Fruit fly (Drosophila melanogaster) whole organism, embryonic: ENCODE data around the gene Eno.
A peak's percentile ranks its signal among the peaks of the same experiment; 100 is the strongest.

Experiments
- Aef1 ChIP-seq: fragments of 200-800 bp; sonication (Bioruptor generic); IDR thresholded peaks from 3 replicates; pipeline ENCODE4 v1.3.6; 2022; ENCODE audit warnings: missing biosample characterization, missing genetic modification characterization
- Bdp1 ChIP-seq: fragments of 200-800 bp; sonication (Bioruptor generic); optimal IDR thresholded peaks from 3 replicates; lab custom pipeline; 2016; ENCODE audit warnings: missing biosample characterization, missing genetic modification characterization
- C15 ChIP-seq: fragments of 200-800 bp; sonication (Bioruptor generic); IDR thresholded peaks from 3 replicates; pipeline ENCODE4 v1.3.6; 2022; ENCODE audit warnings: missing biosample characterization, missing genetic modification characterization
- CG10209 ChIP-seq: fragments of 200-800 bp; sonication (Bioruptor generic); optimal IDR thresholded peaks from 3 replicates; lab custom pipeline; 2017; ENCODE audit warnings: missing biosample characterization, mild to moderate bottlenecking, missing genetic modification characterization, missing genetic modification reagents
- CG12391 ChIP-seq: fragments of 200-800 bp; sonication (Bioruptor generic); optimal IDR thresholded peaks from 3 replicates; lab custom pipeline; 2018; ENCODE audit warnings: missing biosample characterization, mild to moderate bottlenecking, missing genetic modification characterization, moderate library complexity
- CG12659 ChIP-seq: fragments of 200-800 bp; sonication (Bioruptor generic); optimal IDR thresholded peaks from 3 replicates; lab custom pipeline; 2017; ENCODE audit warnings: mild to moderate bottlenecking, missing biosample characterization, missing genetic modification reagents, missing genetic modification characterization
- CG14710 ChIP-seq: fragments of 200-800 bp; sonication (Bioruptor generic); optimal IDR thresholded peaks from 3 replicates; lab custom pipeline; 2019; ENCODE audit warnings: missing biosample characterization, mild to moderate bottlenecking, missing genetic modification characterization, moderate library complexity
- CG2199 ChIP-seq: fragments of 200-800 bp; sonication (Bioruptor generic); IDR thresholded peaks from 3 replicates; pipeline ENCODE4 v1.3.6; 2022; ENCODE audit warnings: missing biosample characterization, missing genetic modification characterization
- CG2678 ChIP-seq: fragments of 200-800 bp; sonication (Bioruptor generic); optimal IDR thresholded peaks from 3 replicates; lab custom pipeline; 2019; ENCODE audit warnings: missing biosample characterization, mild to moderate bottlenecking, missing genetic modification characterization, moderate library complexity
- CG31388 ChIP-seq: fragments of 200-800 bp; sonication (Bioruptor generic); optimal IDR thresholded peaks from 2 replicates; lab custom pipeline; 2016; ENCODE audit warnings: missing biosample characterization, missing genetic modification characterization
- CG33213 ChIP-seq: fragments of 200-800 bp; sonication (Bioruptor generic); optimal IDR thresholded peaks from 3 replicates; lab custom pipeline; 2016; ENCODE audit warnings: missing biosample characterization, missing genetic modification characterization
- CG3847 ChIP-seq: fragments of 200-800 bp; sonication (Bioruptor generic); IDR thresholded peaks from 2 replicates; pipeline ENCODE4 v1.3.6; 2022; ENCODE audit warnings: missing biosample characterization, missing genetic modification characterization
- CG4854 ChIP-seq: fragments of 200-800 bp; sonication (Bioruptor generic); optimal IDR thresholded peaks from 2 replicates; lab custom pipeline; 2016; ENCODE audit warnings: missing biosample characterization, missing genetic modification characterization, inconsistent platforms
- CG6272 ChIP-seq: fragments of 200-800 bp; sonication (Bioruptor generic); IDR thresholded peaks from 2 replicates; pipeline ENCODE4 v1.3.6; 2022; ENCODE audit warnings: missing biosample characterization, missing genetic modification characterization
- CG7963 ChIP-seq: fragments of 200-800 bp; sonication (Bioruptor generic); IDR thresholded peaks from 3 replicates; pipeline ENCODE4 v1.3.6; 2022; ENCODE audit warnings: missing biosample characterization, missing genetic modification characterization; ENCODE audit not compliant: partially characterized antibody
- CG8290 ChIP-seq, 3 experiments: fragments of 200-800 bp; sonication (Bioruptor generic); optimal IDR thresholded peaks; 2 replicates each; lab custom pipeline; 2016 to 2019; ENCODE audit warnings: missing biosample characterization in 3 of 3, missing genetic modification characterization in 3 of 3, mild to moderate bottlenecking in 2 of 3, moderate library complexity in 1 of 3
- Dfd ChIP-seq, 2 experiments: fragments of >200 bp; optimal IDR thresholded peaks; 2 replicates each; lab custom pipeline; 2017; ENCODE audit warnings: missing biosample characterization in 2 of 2, missing genetic modification characterization in 2 of 2
- Dip2 ChIP-seq: fragments of 200-800 bp; sonication (Bioruptor generic); IDR thresholded peaks from 2 replicates; pipeline ENCODE4 v1.3.6; 2022; ENCODE audit warnings: missing biosample characterization, missing genetic modification characterization
- Dip3 ChIP-seq: fragments of 200-800 bp; sonication (Bioruptor generic); optimal IDR thresholded peaks from 3 replicates; lab custom pipeline; 2016; ENCODE audit warnings: missing biosample characterization, missing genetic modification characterization
- Dll ChIP-seq: fragments of 200-800 bp; sonication (Bioruptor generic); IDR thresholded peaks from 4 replicates; pipeline ENCODE4 v1.3.6; 2022; ENCODE audit warnings: missing biosample characterization, missing genetic modification characterization; ENCODE audit not compliant: partially characterized antibody
- Doc3 ChIP-seq: fragments of 200-800 bp; sonication (Bioruptor generic); IDR thresholded peaks from 3 replicates; pipeline ENCODE4 v1.3.6; 2022; ENCODE audit warnings: missing biosample characterization, missing genetic modification characterization; ENCODE audit not compliant: partially characterized antibody
- Eip74EF ChIP-seq, 2 experiments: fragments of 200-800 bp in 1 of 2; fragments of >200 bp in 1 of 2; sonication (Bioruptor generic) in 1 of 2; optimal IDR thresholded peaks; 2 replicates each; lab custom pipeline; 2017 to 2019; ENCODE audit warnings: missing biosample characterization in 2 of 2, missing genetic modification characterization in 2 of 2, mild to moderate bottlenecking in 1 of 2, moderate library complexity in 1 of 2
- Ets97D ChIP-seq: fragments of 200-800 bp; sonication (Bioruptor generic); optimal IDR thresholded peaks from 3 replicates; lab custom pipeline; 2016; ENCODE audit warnings: missing biosample characterization, missing genetic modification characterization
- Hr3 ChIP-seq: fragments of 200-800 bp; sonication (Bioruptor generic); optimal IDR thresholded peaks from 3 replicates; lab custom pipeline; 2016; ENCODE audit warnings: missing biosample characterization, missing genetic modification characterization
- MBD-R2 ChIP-seq: fragments of 200-800 bp; sonication (Bioruptor generic); IDR thresholded peaks from 2 replicates; pipeline ENCODE4 v1.3.6; 2022; ENCODE audit warnings: missing biosample characterization, missing genetic modification characterization
- Neu2 ChIP-seq: fragments of 200-800 bp; sonication (Bioruptor generic); optimal IDR thresholded peaks from 3 replicates; lab custom pipeline; 2016; ENCODE audit warnings: missing biosample characterization, missing genetic modification characterization, borderline replicate concordance
- Opbp ChIP-seq: fragments of 200-800 bp; sonication (Bioruptor generic); IDR thresholded peaks from 3 replicates; pipeline ENCODE4 v1.3.6; 2022; ENCODE audit warnings: missing biosample characterization, missing genetic modification characterization; ENCODE audit not compliant: partially characterized antibody
- Scr ChIP-seq: fragments of 200-800 bp; sonication (Bioruptor generic); IDR thresholded peaks from 2 replicates; pipeline ENCODE4 v1.3.6; 2022; ENCODE audit warnings: missing biosample characterization, missing genetic modification characterization; ENCODE audit not compliant: partially characterized antibody
- ato ChIP-seq: fragments of 200-800 bp; sonication (Bioruptor generic); IDR thresholded peaks from 2 replicates; pipeline ENCODE4 v1.3.6; 2022; ENCODE audit warnings: missing biosample characterization, missing genetic modification characterization; ENCODE audit not compliant: partially characterized antibody
- bbx ChIP-seq: fragments of 200-800 bp; sonication (Bioruptor generic); IDR thresholded peaks from 2 replicates; pipeline ENCODE4 v1.3.6; 2022; ENCODE audit warnings: missing biosample characterization, missing genetic modification characterization; ENCODE audit not compliant: partially characterized antibody
- bcd ChIP-seq: fragments of 200-800 bp; sonication (Bioruptor generic); optimal IDR thresholded peaks from 2 replicates; lab custom pipeline; 2017; ENCODE audit warnings: missing biosample characterization, mild to moderate bottlenecking, missing genetic modification characterization
- bigmax ChIP-seq: fragments of 200-800 bp; sonication (Bioruptor generic); optimal IDR thresholded peaks from 2 replicates; lab custom pipeline; 2018; ENCODE audit warnings: missing biosample characterization, mild to moderate bottlenecking, missing genetic modification characterization
- exex ChIP-seq: fragments of 200-800 bp; sonication (Bioruptor generic); optimal IDR thresholded peaks from 4 replicates; lab custom pipeline; 2018; ENCODE audit warnings: missing biosample characterization, mild to moderate bottlenecking, missing genetic modification characterization, moderate library complexity
- fd96Cb ChIP-seq: fragments of 200-800 bp; sonication (Bioruptor generic); optimal IDR thresholded peaks from 2 replicates; lab custom pipeline; 2018; ENCODE audit warnings: missing biosample characterization, mild to moderate bottlenecking, missing genetic modification characterization, moderate library complexity
- gcm ChIP-seq: fragments of 200-800 bp; sonication (Bioruptor generic); optimal IDR thresholded peaks from 2 replicates; lab custom pipeline; 2019; ENCODE audit warnings: missing biosample characterization, mild to moderate bottlenecking, missing genetic modification characterization, moderate library complexity
- grau ChIP-seq: fragments of 200-800 bp; optimal IDR thresholded peaks from 3 replicates; lab custom pipeline; 2019; ENCODE audit warnings: missing biosample characterization, mild to moderate bottlenecking, missing genetic modification characterization, moderate library complexity
- hbn ChIP-seq: fragments of 200-800 bp; sonication (Bioruptor generic); IDR thresholded peaks from 2 replicates; pipeline ENCODE4 v1.3.6; 2022; ENCODE audit warnings: missing biosample characterization, missing genetic modification characterization; ENCODE audit not compliant: partially characterized antibody
- her ChIP-seq: fragments of 200-800 bp; sonication (Bioruptor generic); optimal IDR thresholded peaks from 2 replicates; lab custom pipeline; 2016; ENCODE audit warnings: missing biosample characterization, missing genetic modification characterization
- lilli ChIP-seq: fragments of 200-800 bp; sonication (Bioruptor generic); optimal IDR thresholded peaks from 3 replicates; lab custom pipeline; 2016; ENCODE audit warnings: missing biosample characterization, missing genetic modification characterization
- lmd ChIP-seq: fragments of 200-800 bp; sonication (Bioruptor generic); IDR thresholded peaks from 2 replicates; pipeline ENCODE4 v1.3.6; 2022; ENCODE audit warnings: missing biosample characterization, missing genetic modification characterization
- mirr ChIP-seq: fragments of 200-800 bp; sonication (Bioruptor generic); optimal IDR thresholded peaks from 3 replicates; lab custom pipeline; 2018; ENCODE audit warnings: missing biosample characterization, mild to moderate bottlenecking, missing genetic modification characterization
- peb ChIP-seq: fragments of 200-800 bp; sonication (Bioruptor generic); IDR thresholded peaks from 2 replicates; pipeline ENCODE4 v1.3.6; 2022; ENCODE audit warnings: missing biosample characterization, missing genetic modification characterization
- pho ChIP-seq: fragments of 200-800 bp; sonication (Bioruptor generic); optimal IDR thresholded peaks from 2 replicates; lab custom pipeline; 2016; ENCODE audit warnings: missing biosample characterization, missing genetic modification characterization
- schlank ChIP-seq: fragments of 200-800 bp; sonication (Bioruptor generic); optimal IDR thresholded peaks from 2 replicates; lab custom pipeline; 2018; ENCODE audit warnings: missing biosample characterization, mild to moderate bottlenecking, missing genetic modification characterization
- shn ChIP-seq: fragments of 200-800 bp; sonication (Bioruptor generic); optimal IDR thresholded peaks from 3 replicates; lab custom pipeline; 2016; ENCODE audit warnings: missing biosample characterization, missing genetic modification characterization
- stc ChIP-seq: fragments of 200-800 bp; sonication (Bioruptor generic); IDR thresholded peaks from 2 replicates; pipeline ENCODE4 v1.3.6; 2022; ENCODE audit warnings: missing biosample characterization, missing genetic modification characterization
- trem ChIP-seq: fragments of 200-800 bp; optimal IDR thresholded peaks from 3 replicates; lab custom pipeline; 2019; ENCODE audit warnings: missing biosample characterization, mild to moderate bottlenecking, missing genetic modification characterization, moderate library complexity
- ttk ChIP-seq: fragments of 200-800 bp; sonication (Bioruptor generic); IDR thresholded peaks from 2 replicates; pipeline ENCODE4 v2.1.2; 2022; ENCODE audit warnings: missing biosample characterization, missing genetic modification characterization
- vnd ChIP-seq: fragments of 200-800 bp; sonication (Bioruptor generic); IDR thresholded peaks from 3 replicates; pipeline ENCODE4 v1.3.6; 2022; ENCODE audit warnings: missing biosample characterization, missing genetic modification characterization; ENCODE audit not compliant: partially characterized antibody

The Eno gene

dm6 chr2L:1710224-1710623, 19.2 kb downstream of the Eno start, which contains the start of the genes CG17660 and mRpL48 (continued):
- TF ChIP-seq CG6272, result no peak
- no peak for TF ChIP-seq CG4854 (GFP tag; lab: Kevin White, UChicago)
- TF ChIP-seq CG10209 (GFP tag; lab: Kevin White, UChicago), result peak; percentile 22
- TF ChIP-seq pho (GFP tag; lab: Kevin White, UChicago), result peak; percentile 35
- no peak for TF ChIP-seq fd96Cb
- peak; percentile 66 for TF ChIP-seq Scr
- peak; percentile 10 for TF ChIP-seq exex
- TF ChIP-seq Aef1, result no peak
- TF ChIP-seq CG14710 (tag; lab: Kevin White, UChicago), result peak; percentile 65
- peak; percentile 75 for TF ChIP-seq Ets97D (GFP tag; lab: Kevin White, UChicago)
- peak; percentile 15 for TF ChIP-seq Dip3 (GFP tag; lab: Kevin White, UChicago)
- peak; percentile 98 for TF ChIP-seq MBD-R2
- TF ChIP-seq Dip2 (GFP tag; lab: Robert Waterston, UW), result no peak
- peak in 1 of 2 experiments; percentile 42 for TF ChIP-seq Eip74EF (GFP tag; optimal IDR thresholded peaks at IDR 0.05; lab: Kevin White, UChicago)
- TF ChIP-seq mirr (GFP tag; lab: Kevin White, UChicago), result peak; percentile 43
- TF ChIP-seq lmd (GFP tag; lab: Robert Waterston, UW), result no peak
- TF ChIP-seq Neu2 (GFP tag; lab: Kevin White, UChicago), result no peak
- no peak for TF ChIP-seq CG31388 (GFP tag; lab: Kevin White, UChicago)
- TF ChIP-seq bigmax (GFP tag; lab: Kevin White, UChicago), result peak; percentile 96
- no peak for TF ChIP-seq schlank
- peak; percentile 25 for TF ChIP-seq grau
- TF ChIP-seq CG3847, result peak; percentile 48; the same call in 1 of the 2 replicates
- TF ChIP-seq stc (GFP tag; lab: Robert Waterston, UW), result peak; percentile 19; the same call in 1 of the 2 replicates
- TF ChIP-seq CG7963 (GFP tag; lab: Robert Waterston, UW), result peak; percentile 75
- peak; percentile 33 for TF ChIP-seq lilli (GFP tag; lab: Kevin White, UChicago)
- peak; percentile 67; the same call in 2 of the 3 replicates for TF ChIP-seq Opbp (GFP tag; lab: Robert Waterston, UW)
- peak; percentile 74 for TF ChIP-seq vnd
- no peak for TF ChIP-seq shn (GFP tag; lab: Kevin White, UChicago)
- peak; percentile 89 for TF ChIP-seq ato
- no peak for TF ChIP-seq gcm (GFP tag; lab: Kevin White, UChicago)
- peak; percentile 65 for TF ChIP-seq Dll (GFP tag; lab: Robert Waterston, UW)
- TF ChIP-seq CG12659, result peak; percentile 70
- no peak for TF ChIP-seq ttk (GFP tag; lab: Robert Waterston, UW)
- TF ChIP-seq trem, result peak; percentile 75
- no peak for TF ChIP-seq CG2678
- TF ChIP-seq CG8290 (GFP tag; optimal IDR thresholded peaks at IDR 0.05; lab: Kevin White, UChicago), result peak; percentile 11
- no peak for TF ChIP-seq CG8290 (tag; optimal IDR thresholded peaks at IDR 0.05; lab: Kevin White, UChicago)
- 0 out of 3 replicates have a peak, but pooled peaks have one; percentile 34 for TF ChIP-seq CG2199
- TF ChIP-seq Bdp1 (GFP tag; lab: Kevin White, UChicago), result no peak
- peak; percentile 87 for TF ChIP-seq bbx (GFP tag; lab: Robert Waterston, UW)
- peak; percentile 33 for TF ChIP-seq CG33213
- TF ChIP-seq C15 (GFP tag; lab: Robert Waterston, UW), result no peak
- TF ChIP-seq Hr3 (GFP tag; lab: Kevin White, UChicago), result no peak
- TF ChIP-seq her (GFP tag; lab: Kevin White, UChicago), result peak; percentile 23
- TF ChIP-seq bcd, result peak; percentile 11
- no peak for TF ChIP-seq peb
- peak; percentile 43; the same call in 1 of the 2 replicates for TF ChIP-seq hbn (GFP tag; lab: Robert Waterston, UW)
- TF ChIP-seq Dfd (GFP tag; optimal IDR thresholded peaks at IDR 0.05; lab: Kevin White, UChicago), result no peak
- TF ChIP-seq Doc3 (GFP tag; lab: Robert Waterston, UW), result peak; percentile 24; the same call in 1 of the 3 replicates
- TF ChIP-seq CG12391 (tag; lab: Kevin White, UChicago), result peak; percentile 11
